Worm (Caenorhabditis elegans) whole organism, L1 larva: ENCODE measurements around the gene F15G9.1.

Source experiments
- ama-1 ChIP-seq: fragments of 150-350 bp; optimal IDR thresholded peaks from 2 replicates; lab custom pipeline; 2014
- ces-1 ChIP-seq: fragments of 150-350 bp; optimal IDR thresholded peaks from 2 replicates; lab custom pipeline; 2014; ENCODE audit warnings: missing biosample characterization, missing genetic modification reagents, missing genetic modification characterization
- lin-35 ChIP-seq, 2 experiments: fragments of 150-350 bp; optimal IDR thresholded peaks; 2 replicates each; lab custom pipeline; 2014; ENCODE audit warnings: missing biosample characterization in 2 of 2, missing genetic modification characterization in 2 of 2, missing genetic modification reagents in 2 of 2
- lsy-2 ChIP-seq, 2 experiments: fragments of 150-350 bp; optimal IDR thresholded peaks; 2 replicates each; lab custom pipeline; 2014; ENCODE audit warnings: missing biosample characterization in 2 of 2, missing genetic modification characterization in 2 of 2
- mep-1 ChIP-seq: fragments of 150-350 bp; optimal IDR thresholded peaks from 2 replicates; lab custom pipeline; 2014; ENCODE audit warnings: missing biosample characterization, missing genetic modification characterization
- nhr-12 ChIP-seq: sonication (generic microtip); optimal IDR thresholded peaks from 2 replicates; lab custom pipeline; 2017; ENCODE audit warnings: missing biosample characterization, missing genetic modification characterization
- nhr-19 ChIP-seq: fragments of 200-800 bp; sonication (Bioruptor generic); conservative IDR thresholded peaks from 2 replicates; pipeline ENCODE4 v1.3.6; 2022; ENCODE audit warnings: missing genetic modification characterization, missing compliant biosample characterization
- rnt-1 ChIP-seq: sonication (generic microtip); optimal IDR thresholded peaks from 2 replicates; lab custom pipeline; 2016; ENCODE audit warnings: mild to moderate bottlenecking, missing genetic modification characterization, moderate library complexity, missing compliant biosample characterization
- sptf-1 ChIP-seq: fragments of 150-350 bp; optimal IDR thresholded peaks from 2 replicates; lab custom pipeline; 2014; ENCODE audit warnings: missing biosample characterization, missing genetic modification characterization
- unc-62 ChIP-seq: fragments of 150-350 bp; optimal IDR thresholded peaks from 2 replicates; lab custom pipeline; 2014; ENCODE audit warnings: missing biosample characterization, missing genetic modification reagents, missing genetic modification characterization

ce11 chrX:9667391-9667790 lies 38.8 kb upstream of the F15G9.1 start:
- TF ChIP-seq sptf-1 (tag; lab: Kevin White, UChicago) (no peak), nhr-19 (GFP tag; lab: Robert Waterston, UW) (peak; percentile 21; the same call in 1 of the 2 replicates), ces-1 (no peak), unc-62 (GFP tag; lab: Kevin White, UChicago) (no peak), ama-1 (lab: Kevin White, UChicago) (no peak), lsy-2 (tag; optimal IDR thresholded peaks at IDR 0.05; lab: Kevin White, UChicago) (peak in 1 of 2 experiments; percentile 63), rnt-1 (tag; lab: Kevin White, UChicago) (no peak), nhr-12 (tag; lab: Kevin White, UChicago) (no peak), lin-35 (GFP tag; optimal IDR thresholded peaks at IDR 0.05; lab: Kevin White, UChicago) (peak in 1 of 2 experiments; percentile 38), mep-1 (tag; lab: Kevin White, UChicago) (peak; percentile 57)
